Worm (Caenorhabditis elegans) whole organism, L2 larva: ENCODE data around the gene btb-14.

Experiments used
- Y55F3AM.14 ChIP-seq: fragments of 200-800 bp; sonication (Bioruptor generic); optimal IDR thresholded peaks from 2 replicates; lab custom pipeline; 2018; ENCODE audit warnings: mild to moderate bottlenecking, missing genetic modification characterization, missing compliant biosample characterization
- ZK546.5 ChIP-seq: sonication (generic microtip); optimal IDR thresholded peaks from 2 replicates; lab custom pipeline; 2017; ENCODE audit warnings: missing biosample characterization, missing genetic modification characterization
- gmeb-1 ChIP-seq: fragments of 150-350 bp; optimal IDR thresholded peaks from 2 replicates; lab custom pipeline; 2014; ENCODE audit warnings: missing biosample characterization, missing genetic modification characterization
- lsy-2 ChIP-seq, 2 experiments: fragments of 150-350 bp in 1 of 2; sonication (generic microtip) in 1 of 2; optimal IDR thresholded peaks; 2 replicates each; lab custom pipeline; 2014 to 2017; ENCODE audit warnings: missing biosample characterization in 2 of 2, missing genetic modification characterization in 2 of 2
- nhr-6 ChIP-seq: fragments of 150-350 bp; optimal IDR thresholded peaks from 2 replicates; lab custom pipeline; 2014; ENCODE audit warnings: missing biosample characterization, missing genetic modification characterization
- unc-39 ChIP-seq: fragments of 150-350 bp; optimal IDR thresholded peaks from 2 replicates; lab custom pipeline; 2014; ENCODE audit warnings: missing biosample characterization, missing genetic modification characterization

- TF ChIP-seq lsy-2 (tag; optimal IDR thresholded peaks at IDR 0.05; lab: Kevin White, UChicago): no peak
- TF ChIP-seq Y55F3AM.14 (GFP tag; lab: Kevin White, UChicago): no peak
- no peak for TF ChIP-seq gmeb-1 (tag; lab: Kevin White, UChicago)
- TF ChIP-seq nhr-6 (tag; lab: Kevin White, UChicago): no peak
- no peak for TF ChIP-seq unc-39 (tag; lab: Kevin White, UChicago)
- no peak for TF ChIP-seq ZK546.5 (tag; lab: Kevin White, UChicago)
Measured at ce11 chrII:12353104-12353503, 30.2 kb upstream of the btb-14 start.
